Fruit fly (Drosophila melanogaster): ENCODE results near the gene Ipp.

Ipp gene

dm6 chr3R:13986648-13987047 is 28.1 kb downstream of the Ipp start (continued):
- TF ChIP-seq GATAe (GFP tag; conservative IDR thresholded peaks at IDR 0.05) (no peak), nau (GFP tag; optimal IDR thresholded peaks at IDR 0.05) (no peak), CG2202 (tag; optimal IDR thresholded peaks at IDR 0.05) (no peak), Dip3 (GFP tag; optimal IDR thresholded peaks at IDR 0.05) (no peak), CoRest (tag; optimal IDR thresholded peaks at IDR 0.05) (peak; percentile 18), CG9797 (GFP tag; optimal IDR thresholded peaks at IDR 0.05) (no peak), hb (GFP tag; IDR thresholded peaks at IDR 0.05; ENCODE audit: partially characterized antibody) (no peak), twi (tag; optimal IDR thresholded peaks at IDR 0.05) (no peak), CG10321 (GFP tag; IDR thresholded peaks at IDR 0.05) (no peak), HmgD (GFP tag; optimal IDR thresholded peaks at IDR 0.05) (no peak), CG14441 (GFP tag; IDR thresholded peaks at IDR 0.05) (no peak), usp (GFP tag; optimal IDR thresholded peaks at IDR 0.05) (no peak), Sox102F (GFP tag; optimal IDR thresholded peaks at IDR 0.05) (peak; percentile 54), Fer3 (tag; optimal IDR thresholded peaks at IDR 0.05) (no peak), CG10979 (tag; optimal IDR thresholded peaks at IDR 0.05) (peak; percentile 27), stc (GFP tag; IDR thresholded peaks at IDR 0.05) (no peak), CG10147 (GFP tag; optimal IDR thresholded peaks at IDR 0.05) (no peak), jing (GFP tag; optimal IDR thresholded peaks at IDR 0.05) (no peak), CG15011 (GFP tag; optimal IDR thresholded peaks at IDR 0.05) (no peak), CG8765 (GFP tag; IDR thresholded peaks at IDR 0.05) (no peak), dimm (GFP tag; IDR thresholded peaks at IDR 0.05) (no peak), Max (GFP tag; optimal IDR thresholded peaks at IDR 0.05) (no peak), pho (GFP tag; optimal IDR thresholded peaks at IDR 0.05) (no peak), gcm (GFP tag; optimal IDR thresholded peaks at IDR 0.05) (no peak), CG10267 (tag; optimal IDR thresholded peaks at IDR 0.05) (no peak), dati (GFP tag; IDR thresholded peaks at IDR 0.05) (no peak), CG12769 (tag; optimal IDR thresholded peaks at IDR 0.05) (no peak), cad (GFP tag; optimal IDR thresholded peaks at IDR 0.05) (no peak), scrt (GFP tag; optimal IDR thresholded peaks at IDR 0.05) (no peak), CG18011 (GFP tag; optimal IDR thresholded peaks at IDR 0.05) (no peak), CG34376 (GFP tag; optimal IDR thresholded peaks at IDR 0.05) (no peak), CG1024 (GFP tag; IDR thresholded peaks at IDR 0.05) (no peak), rib (GFP tag; IDR thresholded peaks at IDR 0.05) (no peak), HHEX (GFP tag; optimal IDR thresholded peaks at IDR 0.05) (no peak), Nf-YB (GFP tag; optimal IDR thresholded peaks at IDR 0.05) (no peak), CG7556 (GFP tag; optimal IDR thresholded peaks at IDR 0.05) (peak; percentile 19), Gsc (GFP tag; IDR thresholded peaks at IDR 0.05) (no peak), toy (GFP tag; IDR thresholded peaks at IDR 0.05) (no peak), hbn (GFP tag; IDR thresholded peaks at IDR 0.05; ENCODE audit: partially characterized antibody) (no peak), CG2712 (tag; optimal IDR thresholded peaks at IDR 0.05) (peak; percentile 20), CG1603 (tag; optimal IDR thresholded peaks at IDR 0.05) (no peak), ash1 (GFP tag; optimal IDR thresholded peaks at IDR 0.05) (no peak), BEAF-32 (GFP tag; optimal IDR thresholded peaks at IDR 0.05) (no peak), CG2199 (GFP tag; IDR thresholded peaks at IDR 0.05) (no peak), gro (GFP tag; optimal IDR thresholded peaks at IDR 0.05) (no peak), row (GFP tag; IDR thresholded peaks at IDR 0.05) (peak; percentile 36; the same call in 1 of the 3 replicates), sens (GFP tag) (peak; percentile 83)
